Worm (Caenorhabditis elegans) whole organism, L1 larva: ENCODE measurements around the gene klf-3.

Source experiments
- C04F5.9 ChIP-seq: sonication (generic microtip); optimal IDR thresholded peaks from 2 replicates; lab custom pipeline; 2016; ENCODE audit warnings: missing genetic modification characterization, missing compliant biosample characterization
- C16A3.4 ChIP-seq: fragments of 150-350 bp; optimal IDR thresholded peaks from 2 replicates; lab custom pipeline; 2014; ENCODE audit warnings: missing biosample characterization, missing genetic modification characterization
- C34B4.2 ChIP-seq: sonication (generic microtip); optimal IDR thresholded peaks from 2 replicates; lab custom pipeline; 2017; ENCODE audit warnings: mild to moderate bottlenecking, missing genetic modification characterization, missing compliant biosample characterization
- aha-1 ChIP-seq: fragments of 150-350 bp; optimal IDR thresholded peaks from 2 replicates; lab custom pipeline; 2014; ENCODE audit warnings: missing biosample characterization, missing genetic modification characterization
- aly-2 ChIP-seq: fragments of 150-350 bp; optimal IDR thresholded peaks from 2 replicates; lab custom pipeline; 2014; ENCODE audit warnings: missing biosample characterization, missing genetic modification characterization
- ama-1 ChIP-seq: fragments of 150-350 bp; optimal IDR thresholded peaks from 2 replicates; lab custom pipeline; 2014
- blmp-1 ChIP-seq: fragments of 150-350 bp; optimal IDR thresholded peaks from 2 replicates; lab custom pipeline; 2014; ENCODE audit warnings: missing biosample characterization, missing genetic modification characterization
- ceh-63 ChIP-seq: fragments of 200-800 bp; sonication (Bioruptor generic); optimal IDR thresholded peaks from 2 replicates; lab custom pipeline; 2018; ENCODE audit warnings: mild to moderate bottlenecking, missing genetic modification characterization, missing compliant biosample characterization
- ceh-82 ChIP-seq, 3 experiments: fragments of 150-350 bp in 1 of 3; sonication (generic microtip) in 2 of 3; optimal IDR thresholded peaks; 2 replicates each; lab custom pipeline; 2014 to 2017; ENCODE audit warnings: missing biosample characterization in 3 of 3, missing genetic modification characterization in 3 of 3
- ceh-88 ChIP-seq: fragments of 200-800 bp; sonication (Bioruptor generic); IDR thresholded peaks from 2 replicates; pipeline ENCODE4 v1.3.6; 2022; ENCODE audit warnings: missing genetic modification characterization, missing compliant biosample characterization
- ceh-90 ChIP-seq: sonication (generic microtip); optimal IDR thresholded peaks from 2 replicates; lab custom pipeline; 2016; ENCODE audit warnings: missing genetic modification characterization, missing compliant biosample characterization
- dpl-1 ChIP-seq, 3 experiments: fragments of 150-350 bp in 2 of 3; sonication (generic microtip) in 1 of 3; optimal IDR thresholded peaks; 2 replicates each; lab custom pipeline; 2014 to 2017; ENCODE audit warnings: missing biosample characterization in 3 of 3, missing genetic modification characterization in 3 of 3, missing genetic modification reagents in 3 of 3
- dsc-1 ChIP-seq: sonication (generic microtip); optimal IDR thresholded peaks from 2 replicates; lab custom pipeline; 2016; ENCODE audit warnings: mild to moderate bottlenecking, missing genetic modification characterization, missing compliant biosample characterization
- egl-13 ChIP-seq: sonication (generic microtip); optimal IDR thresholded peaks from 2 replicates; lab custom pipeline; 2016; ENCODE audit warnings: missing genotype, missing genetic modification reagents, missing genetic modification characterization, missing compliant biosample characterization
- egl-27 ChIP-seq, 2 experiments: fragments of 150-350 bp in 1 of 2; sonication (generic microtip); optimal IDR thresholded peaks; 3 replicates each; lab custom pipeline; 2017 to 2018; ENCODE audit warnings: missing biosample characterization in 2 of 2, missing genetic modification characterization in 2 of 2, missing genetic modification reagents in 2 of 2
- elt-3 ChIP-seq, 6 experiments: fragments of 150-350 bp in 1 of 6; sonication (generic microtip); optimal IDR thresholded peaks; 2 replicates each; lab custom pipeline; 2017 to 2018; ENCODE audit warnings: missing biosample characterization in 6 of 6, missing genetic modification characterization in 6 of 6, inconsistent platforms in 1 of 6
- ets-5 ChIP-seq: fragments of 200-800 bp; sonication (Bioruptor generic); IDR thresholded peaks from 2 replicates; pipeline ENCODE4 v1.3.6; 2022; ENCODE audit warnings: missing genetic modification characterization, missing compliant biosample characterization
- fkh-8 ChIP-seq: sonication (generic microtip); optimal IDR thresholded peaks from 2 replicates; lab custom pipeline; 2016; ENCODE audit warnings: mild to moderate bottlenecking, missing genetic modification characterization, missing compliant biosample characterization
- grh-1 ChIP-seq: fragments of 200-800 bp; sonication (Bioruptor generic); IDR thresholded peaks from 2 replicates; pipeline ENCODE4 v1.3.6; 2022; ENCODE audit warnings: missing genetic modification reagents, missing genetic modification characterization, missing compliant biosample characterization
- hlh-17 ChIP-seq: fragments of 200-800 bp; sonication (Bioruptor generic); optimal IDR thresholded peaks from 2 replicates; lab custom pipeline; 2018; ENCODE audit warnings: missing genetic modification characterization, mild to moderate bottlenecking, missing compliant biosample characterization, moderate library complexity, borderline replicate concordance
- irx-1 ChIP-seq: sonication (generic microtip); optimal IDR thresholded peaks from 2 replicates; lab custom pipeline; 2016; ENCODE audit warnings: missing genetic modification characterization, missing compliant biosample characterization
- isw-1 ChIP-seq: fragments of 200-800 bp; sonication (Bioruptor generic); IDR thresholded peaks from 2 replicates; pipeline ENCODE4 v1.3.6; 2022; ENCODE audit warnings: missing genetic modification characterization, missing compliant biosample characterization
- lin-14 ChIP-seq: fragments of 200-800 bp; sonication (Bioruptor generic); optimal IDR thresholded peaks from 2 replicates; lab custom pipeline; 2018; ENCODE audit warnings: mild to moderate bottlenecking, missing genetic modification characterization, moderate library complexity, missing compliant biosample characterization
- lin-15B ChIP-seq: fragments of 150-350 bp; sonication (generic microtip); optimal IDR thresholded peaks from 3 replicates; lab custom pipeline; 2014; ENCODE audit warnings: missing biosample characterization, missing genetic modification characterization
- lin-39 ChIP-seq: fragments of 150-350 bp; optimal IDR thresholded peaks from 2 replicates; lab custom pipeline; 2014; ENCODE audit warnings: missing biosample characterization, missing genetic modification reagents, missing genetic modification characterization
- lir-3 ChIP-seq: sonication (generic microtip); optimal IDR thresholded peaks from 2 replicates; lab custom pipeline; 2016; ENCODE audit warnings: mild to moderate bottlenecking, missing genetic modification characterization, moderate library complexity, missing compliant biosample characterization; ENCODE audit not compliant: poor library complexity
- mef-2 ChIP-seq: fragments of 150-350 bp; optimal IDR thresholded peaks from 2 replicates; lab custom pipeline; 2014; ENCODE audit warnings: missing biosample characterization, missing genetic modification characterization
- mep-1 ChIP-seq: fragments of 150-350 bp; optimal IDR thresholded peaks from 2 replicates; lab custom pipeline; 2014; ENCODE audit warnings: missing biosample characterization, missing genetic modification characterization
- nhr-20 ChIP-seq: sonication (generic microtip); optimal IDR thresholded peaks from 2 replicates; lab custom pipeline; 2016; ENCODE audit warnings: mild to moderate bottlenecking, missing genetic modification characterization, missing compliant biosample characterization
- nhr-47 ChIP-seq: sonication (generic microtip); optimal IDR thresholded peaks from 2 replicates; lab custom pipeline; 2016; ENCODE audit warnings: mild to moderate bottlenecking, missing genetic modification characterization, moderate library complexity, missing compliant biosample characterization
- nhr-71 ChIP-seq: sonication (generic microtip); optimal IDR thresholded peaks from 2 replicates; lab custom pipeline; 2016; ENCODE audit warnings: mild to moderate bottlenecking, missing genetic modification characterization, moderate library complexity, missing compliant biosample characterization
- nhr-76 ChIP-seq: sonication (generic microtip); optimal IDR thresholded peaks from 2 replicates; lab custom pipeline; 2017; ENCODE audit warnings: missing biosample characterization, missing genetic modification characterization
- nhr-84 ChIP-seq: sonication (generic microtip); optimal IDR thresholded peaks from 2 replicates; lab custom pipeline; 2017; ENCODE audit warnings: missing biosample characterization, missing genetic modification characterization
- nhr-85 ChIP-seq: sonication (generic microtip); peaks from one replicate; lab custom pipeline; 2016; ENCODE audit warnings: missing genetic modification characterization, inconsistent platforms, missing compliant biosample characterization
- nhr-90 ChIP-seq: sonication (generic microtip); optimal IDR thresholded peaks from 2 replicates; lab custom pipeline; 2016; ENCODE audit warnings: mild to moderate bottlenecking, missing genetic modification characterization, missing compliant biosample characterization; ENCODE audit not compliant: poor library complexity
- pag-3 ChIP-seq: sonication (generic microtip); optimal IDR thresholded peaks from 2 replicates; lab custom pipeline; 2017; ENCODE audit warnings: missing genetic modification characterization, mild to moderate bottlenecking, missing compliant biosample characterization, antibody characterized with exemption, borderline replicate concordance; ENCODE audit not compliant: insufficient read depth
- pax-3 ChIP-seq: fragments of 200-800 bp; sonication (Bioruptor generic); optimal IDR thresholded peaks from 2 replicates; lab custom pipeline; 2018; ENCODE audit warnings: mild to moderate bottlenecking, missing genetic modification characterization, moderate library complexity, missing compliant biosample characterization
- rnt-1 ChIP-seq: sonication (generic microtip); optimal IDR thresholded peaks from 2 replicates; lab custom pipeline; 2016; ENCODE audit warnings: mild to moderate bottlenecking, missing genetic modification characterization, moderate library complexity, missing compliant biosample characterization
- skn-1 ChIP-seq: fragments of 150-350 bp; optimal IDR thresholded peaks from 2 replicates; lab custom pipeline; 2014; ENCODE audit warnings: missing biosample characterization, missing genetic modification characterization
- snpc-4 ChIP-seq: fragments of 150-350 bp; optimal IDR thresholded peaks from 2 replicates; lab custom pipeline; 2014; ENCODE audit warnings: missing biosample characterization, missing genetic modification characterization
- snu-23 ChIP-seq: sonication (generic microtip); optimal IDR thresholded peaks from 2 replicates; lab custom pipeline; 2016; ENCODE audit warnings: missing genetic modification characterization, missing compliant biosample characterization
- sox-4 ChIP-seq: sonication (generic microtip); optimal IDR thresholded peaks from 2 replicates; lab custom pipeline; 2016; ENCODE audit warnings: missing genetic modification characterization, missing compliant biosample characterization
- sptf-1 ChIP-seq: fragments of 150-350 bp; optimal IDR thresholded peaks from 2 replicates; lab custom pipeline; 2014; ENCODE audit warnings: missing biosample characterization, missing genetic modification characterization
- sup-37 ChIP-seq: fragments of 200-800 bp; sonication (Bioruptor generic); optimal IDR thresholded peaks from 2 replicates; lab custom pipeline; 2018; ENCODE audit warnings: mild to moderate bottlenecking, missing genetic modification characterization, missing compliant biosample characterization
- swsn-7 ChIP-seq: sonication (generic microtip); optimal IDR thresholded peaks from 2 replicates; lab custom pipeline; 2016; ENCODE audit warnings: missing genetic modification characterization, missing compliant biosample characterization
- unc-30 ChIP-seq: sonication (generic microtip); optimal IDR thresholded peaks from 2 replicates; lab custom pipeline; 2017; ENCODE audit warnings: missing biosample characterization, missing genetic modification characterization
- unc-62 ChIP-seq: fragments of 150-350 bp; optimal IDR thresholded peaks from 2 replicates; lab custom pipeline; 2014; ENCODE audit warnings: missing biosample characterization, missing genetic modification reagents, missing genetic modification characterization
- vab-15 ChIP-seq: sonication (generic microtip); optimal IDR thresholded peaks from 2 replicates; lab custom pipeline; 2017; ENCODE audit warnings: missing genotype, mild to moderate bottlenecking, missing genetic modification characterization, missing compliant biosample characterization
- xbp-1 ChIP-seq: sonication (generic microtip); optimal IDR thresholded peaks from 2 replicates; lab custom pipeline; 2016; ENCODE audit warnings: missing genetic modification characterization, missing compliant biosample characterization
- zip-4 ChIP-seq: fragments of 200-800 bp; sonication (Bioruptor generic); optimal IDR thresholded peaks from 2 replicates; lab custom pipeline; 2018; ENCODE audit warnings: mild to moderate bottlenecking, missing genetic modification characterization, moderate library complexity, missing compliant biosample characterization

The klf-3 gene

ce11 chrII:6609315-6609842 lies 7.3 kb upstream of the klf-3 start, which contains the start of gene epg-5 (continued):
- TF ChIP-seq lir-3: no peak
- peak in 2 of 3 experiments; percentile 46 to 54 for TF ChIP-seq dpl-1 (GFP tag; optimal IDR thresholded peaks at IDR 0.05; lab: Kevin White, UChicago)
- peak; percentile 40 for TF ChIP-seq nhr-20 (tag; lab: Kevin White, UChicago)
- peak; percentile 49 for TF ChIP-seq snu-23
- TF ChIP-seq blmp-1 (tag; lab: Kevin White, UChicago): peak; percentile 41
- peak; percentile 8 for TF ChIP-seq nhr-47 (tag; lab: Kevin White, UChicago)
- TF ChIP-seq ceh-82 (tag; optimal IDR thresholded peaks at IDR 0.05; lab: Kevin White, UChicago): peak in 1 of 3 experiments; percentile 14
- no peak for TF ChIP-seq ama-1 (lab: Kevin White, UChicago)
- TF ChIP-seq unc-62 (GFP tag; lab: Kevin White, UChicago): no peak
- TF ChIP-seq C16A3.4 (tag; lab: Kevin White, UChicago): peak; percentile 6
- TF ChIP-seq fkh-8 (tag; lab: Kevin White, UChicago): no peak
- TF ChIP-seq rnt-1 (tag; lab: Kevin White, UChicago): peak; percentile 31

ce11 chrII:6610262-6610661 lies 6.4 kb upstream of the klf-3 start:
- TF ChIP-seq isw-1 (GFP tag; lab: Robert Waterston, UW) (no peak), ceh-90 (tag; lab: Kevin White, UChicago) (no peak), nhr-85 (tag; lab: Kevin White, UChicago) (peak; percentile 87), sptf-1 (tag; lab: Kevin White, UChicago) (no peak), snpc-4 (tag; lab: Kevin White, UChicago) (no peak), vab-15 (no peak), lin-15B (tag; lab: Kevin White, UChicago) (no peak), sox-4 (tag; lab: Kevin White, UChicago) (no peak), lin-39 (tag; lab: Kevin White, UChicago) (no peak), dsc-1 (tag; lab: Kevin White, UChicago) (no peak), aha-1 (no peak), nhr-71 (peak; percentile 19), mef-2 (tag; lab: Kevin White, UChicago) (no peak), zip-4 (no peak), C04F5.9 (no peak), nhr-84 (no peak), elt-3 (tag; optimal IDR thresholded peaks at IDR 0.05; lab: Kevin White, UChicago) (peak in 3 of 6 experiments; percentile 13 to 48 (median 25)), lin-14 (GFP tag; lab: Kevin White, UChicago) (peak; percentile 74), ets-5 (GFP tag; lab: Robert Waterston, UW) (no peak), blmp-1 (tag; lab: Kevin White, UChicago) (peak; percentile 54), C34B4.2 (tag; lab: Kevin White, UChicago) (no peak), pag-3 (tag; lab: Kevin White, UChicago) (no peak), egl-27 (tag; optimal IDR thresholded peaks at IDR 0.05; lab: Kevin White, UChicago) (no peak), mep-1 (peak; percentile 66), swsn-7 (tag; lab: Kevin White, UChicago) (no peak), grh-1 (GFP tag; lab: Robert Waterston, UW) (no peak), aly-2 (tag; lab: Kevin White, UChicago) (no peak), egl-13 (tag; lab: Kevin White, UChicago) (no peak), ceh-82 (tag; optimal IDR thresholded peaks at IDR 0.05; lab: Kevin White, UChicago) (no peak), nhr-76 (tag; lab: Kevin White, UChicago) (no peak), skn-1 (tag; lab: Kevin White, UChicago) (no peak), unc-62 (GFP tag; lab: Kevin White, UChicago) (no peak), snu-23 (peak; percentile 31), pax-3 (tag; lab: Kevin White, UChicago) (no peak), sup-37 (GFP tag; lab: Kevin White, UChicago) (no peak), nhr-90 (tag; lab: Kevin White, UChicago) (peak; percentile 1), hlh-17 (GFP tag; lab: Kevin White, UChicago) (no peak), C16A3.4 (tag; lab: Kevin White, UChicago) (peak; percentile 4), unc-30 (tag; lab: Kevin White, UChicago) (no peak), ceh-88 (GFP tag; lab: Robert Waterston, UW) (no peak), irx-1 (tag; lab: Kevin White, UChicago) (no peak), xbp-1 (tag; lab: Kevin White, UChicago) (no peak), dpl-1 (GFP tag; optimal IDR thresholded peaks at IDR 0.05; lab: Kevin White, UChicago) (no peak), ceh-63 (GFP tag; lab: Kevin White, UChicago) (no peak)
